ENCODE assay signal across 4 fruit fly cellular contexts in genomic region chr3L:13007946-13008462, dm6.
A peak's percentile ranks its signal among the peaks of the same experiment; 100 is the strongest.
TF ChIP-seq lines count a peak whose summit lies in the region.

No protein-coding gene starts in this region.

- TF ChIP-seq CTCF in whole organism, embryonic (GFP tag; optimal IDR thresholded peaks at IDR 0.05; lab: Kevin White, UChicago), result no peak

TF ChIP-seq in whole organism, adult, 20 proteins besides CTCF, POLR2A, EP300 and RAD21:
- TF ChIP-seq toe (GFP tag; optimal IDR thresholded peaks at IDR 0.05; lab: Kevin White, UChicago), result no peak
- peak; percentile 40 for TF ChIP-seq CG14711 (tag; optimal IDR thresholded peaks at IDR 0.05; lab: Kevin White, UChicago)
- peak; percentile 55 for TF ChIP-seq kay (GFP tag; lab: Kevin White, UChicago; ENCODE audit: borderline replicate concordance)
- TF ChIP-seq bab1 (GFP tag; optimal IDR thresholded peaks at IDR 0.05; lab: Kevin White, UChicago), result peak; percentile 34
- no peak for TF ChIP-seq tj (GFP tag; optimal IDR thresholded peaks at IDR 0.05; lab: Kevin White, UChicago)
- TF ChIP-seq CG7045 (GFP tag; optimal IDR thresholded peaks at IDR 0.05; lab: Kevin White, UChicago), result no peak
- no peak for TF ChIP-seq cic (GFP tag; optimal IDR thresholded peaks at IDR 0.05; lab: Kevin White, UChicago)
- TF ChIP-seq Crg-1 (GFP tag; optimal IDR thresholded peaks at IDR 0.05; lab: Kevin White, UChicago), result no peak
TF ChIP-seq in whole organism, adult: peak in this region for 3.

TF ChIP-seq in whole organism, embryonic, 481 proteins besides CTCF, POLR2A, EP300 and RAD21 (continues in another document):
- TF ChIP-seq dysf (GFP tag; IDR thresholded peaks at IDR 0.05; lab: Robert Waterston, UW), result no peak
- no peak for TF ChIP-seq chif (GFP tag; optimal IDR thresholded peaks at IDR 0.05; lab: Kevin White, UChicago)
- peak; percentile 10 for TF ChIP-seq CG12391 (tag; optimal IDR thresholded peaks at IDR 0.05; lab: Kevin White, UChicago)
- no peak for TF ChIP-seq ATbp (GFP tag; optimal IDR thresholded peaks at IDR 0.05; lab: Kevin White, UChicago)
- TF ChIP-seq Doc2 (GFP tag; IDR thresholded peaks at IDR 0.05; lab: Robert Waterston, UW), result no peak
- no peak for TF ChIP-seq sens-2 (GFP tag; IDR thresholded peaks at IDR 0.05; lab: Robert Waterston, UW)
- TF ChIP-seq Taf1 (GFP tag; IDR thresholded peaks at IDR 0.05; lab: Robert Waterston, UW), result no peak
- TF ChIP-seq Bdp1 (GFP tag; optimal IDR thresholded peaks at IDR 0.05; lab: Kevin White, UChicago), result no peak
- no peak for TF ChIP-seq CG18764 (GFP tag; optimal IDR thresholded peaks at IDR 0.05; lab: Kevin White, UChicago)
- TF ChIP-seq Ets65A (GFP tag; lab: Kevin White, UChicago), result no peak
- TF ChIP-seq CG10565 (GFP tag; optimal IDR thresholded peaks at IDR 0.05; lab: Kevin White, UChicago), result no peak
- no peak for TF ChIP-seq Six4 (GFP tag; optimal IDR thresholded peaks at IDR 0.05; lab: Kevin White, UChicago)
- no peak for TF ChIP-seq ab (GFP tag; optimal IDR thresholded peaks at IDR 0.05; lab: Kevin White, UChicago)
- TF ChIP-seq sr (GFP tag; IDR thresholded peaks at IDR 0.05; lab: Robert Waterston, UW), result no peak
- TF ChIP-seq tna (GFP tag; IDR thresholded peaks at IDR 0.05; lab: Robert Waterston, UW; ENCODE audit: partially characterized antibody), result peak; percentile 27; the same call in 1 of the 2 replicates
- TF ChIP-seq CG18262 (tag; optimal IDR thresholded peaks at IDR 0.05; lab: Kevin White, UChicago), result peak; percentile 27
- TF ChIP-seq D19A (tag; optimal IDR thresholded peaks at IDR 0.05; lab: Kevin White, UChicago), result peak; percentile 96
- TF ChIP-seq CG11696 (GFP tag; IDR thresholded peaks at IDR 0.05; lab: Robert Waterston, UW), result no peak
- TF ChIP-seq run (tag; optimal IDR thresholded peaks at IDR 0.05; lab: Kevin White, UChicago), result no peak
- TF ChIP-seq grau (tag; optimal IDR thresholded peaks at IDR 0.05; lab: Kevin White, UChicago), result no peak
- TF ChIP-seq sisA (GFP tag; IDR thresholded peaks at IDR 0.05; lab: Robert Waterston, UW), result no peak
- no peak for TF ChIP-seq seq (GFP tag; IDR thresholded peaks at IDR 0.05; lab: Robert Waterston, UW)
- no peak for TF ChIP-seq D (optimal IDR thresholded peaks at IDR 0.05; lab: Kevin White, UChicago)
- no peak for TF ChIP-seq D (GFP tag; optimal IDR thresholded peaks at IDR 0.05; lab: Kevin White, UChicago)
- no peak for TF ChIP-seq CG4328 (GFP tag; optimal IDR thresholded peaks at IDR 0.05; lab: Kevin White, UChicago)
- TF ChIP-seq CG11398 (GFP tag; optimal IDR thresholded peaks at IDR 0.05; lab: Kevin White, UChicago), result no peak
- TF ChIP-seq D19B (GFP tag; optimal IDR thresholded peaks at IDR 0.05; lab: Kevin White, UChicago), result no peak
- no peak for TF ChIP-seq CG11247 (GFP tag; IDR thresholded peaks at IDR 0.05; lab: Robert Waterston, UW)
- TF ChIP-seq Hr3 (GFP tag; optimal IDR thresholded peaks at IDR 0.05; lab: Kevin White, UChicago), result no peak
- TF ChIP-seq ERR (GFP tag; optimal IDR thresholded peaks at IDR 0.05; lab: Kevin White, UChicago), result no peak

TF ChIP-seq in whole organism, prepupa, 60 proteins besides CTCF, POLR2A, EP300 and RAD21:
- no peak for TF ChIP-seq CG31627 (GFP tag; optimal IDR thresholded peaks at IDR 0.05; lab: Kevin White, UChicago)
- TF ChIP-seq CG11294 (GFP tag; IDR thresholded peaks at IDR 0.05; lab: Robert Waterston, UW), result no peak
- no peak for TF ChIP-seq CG16779 (tag; optimal IDR thresholded peaks at IDR 0.05; lab: Kevin White, UChicago)
- TF ChIP-seq CG11762 (GFP tag; optimal IDR thresholded peaks at IDR 0.05; lab: Kevin White, UChicago; ENCODE audit: insufficient read depth), result no peak
- TF ChIP-seq OdsH (GFP tag; optimal IDR thresholded peaks at IDR 0.05; lab: Kevin White, UChicago), result peak; percentile 7
- peak; percentile 8 for TF ChIP-seq Eip78C (GFP tag; lab: Kevin White, UChicago)
- TF ChIP-seq CG34406 (GFP tag; optimal IDR thresholded peaks at IDR 0.05; lab: Kevin White, UChicago), result no peak
- no peak for TF ChIP-seq topi (GFP tag; optimal IDR thresholded peaks at IDR 0.05; lab: Kevin White, UChicago)
- TF ChIP-seq Met (GFP tag; optimal IDR thresholded peaks at IDR 0.05; lab: Kevin White, UChicago), result no peak
- TF ChIP-seq Hr4 (GFP tag; optimal IDR thresholded peaks at IDR 0.05; lab: Kevin White, UChicago), result no peak
- TF ChIP-seq acj6 (GFP tag; optimal IDR thresholded peaks at IDR 0.05; lab: Kevin White, UChicago), result no peak

TF ChIP-seq in whole organism, pupa, 21 proteins besides CTCF, POLR2A, EP300 and RAD21:
- no peak for TF ChIP-seq CG32121 (GFP tag; IDR thresholded peaks at IDR 0.05; lab: Robert Waterston, UW)
- peak; percentile 32 for TF ChIP-seq D1 (tag; optimal IDR thresholded peaks at IDR 0.05; lab: Kevin White, UChicago)
